Worm (Caenorhabditis elegans): ENCODE measurements around the gene F58H1.7.

F58H1.7 gene

ce11 chrV:11960084-11960830 lies 4.4 kb downstream of the F58H1.7 start:
- no peak for TF ChIP-seq cebp-1 (GFP tag; IDR thresholded peaks at IDR 0.05)
- no peak for TF ChIP-seq cebp-1 (tag; optimal IDR thresholded peaks at IDR 0.05)
- no peak for TF ChIP-seq hlh-12 (tag; optimal IDR thresholded peaks at IDR 0.05)
- TF ChIP-seq mcd-1 (GFP tag; IDR thresholded peaks at IDR 0.05), result no peak
- TF ChIP-seq lin-26 (GFP tag; IDR thresholded peaks at IDR 0.05), result no peak
- no peak for TF ChIP-seq F55B11.4 (tag; optimal IDR thresholded peaks at IDR 0.05; ENCODE audit: borderline replicate concordance, insufficient read depth)
- TF ChIP-seq ztf-3 (GFP tag; optimal IDR thresholded peaks at IDR 0.05), result no peak
- no peak for TF ChIP-seq ztf-18 (tag; optimal IDR thresholded peaks at IDR 0.05)
- no peak for TF ChIP-seq cebp-2 (GFP tag; IDR thresholded peaks at IDR 0.05)
- TF ChIP-seq snpc-1.3 (tag; optimal IDR thresholded peaks at IDR 0.05; ENCODE audit: insufficient read depth), result no peak
- TF ChIP-seq efl-1 (GFP tag; optimal IDR thresholded peaks at IDR 0.05), result no peak
- no peak for TF ChIP-seq attf-5 (GFP tag; optimal IDR thresholded peaks at IDR 0.05)
- no peak for TF ChIP-seq tbp1 (GFP tag; optimal IDR thresholded peaks at IDR 0.05)
- TF ChIP-seq repo-1 (tag; optimal IDR thresholded peaks at IDR 0.05), result no peak
- no peak for TF ChIP-seq akir-1 (GFP tag; optimal IDR thresholded peaks at IDR 0.05)
- TF ChIP-seq hrde-1 (tag; optimal IDR thresholded peaks at IDR 0.05; ENCODE audit: borderline replicate concordance), result no peak
- no peak for TF ChIP-seq T26A5.8 (tag; optimal IDR thresholded peaks at IDR 0.05)
- TF ChIP-seq snpc-1.1 (tag; optimal IDR thresholded peaks at IDR 0.05; ENCODE audit: insufficient read depth), result no peak

DNA sequence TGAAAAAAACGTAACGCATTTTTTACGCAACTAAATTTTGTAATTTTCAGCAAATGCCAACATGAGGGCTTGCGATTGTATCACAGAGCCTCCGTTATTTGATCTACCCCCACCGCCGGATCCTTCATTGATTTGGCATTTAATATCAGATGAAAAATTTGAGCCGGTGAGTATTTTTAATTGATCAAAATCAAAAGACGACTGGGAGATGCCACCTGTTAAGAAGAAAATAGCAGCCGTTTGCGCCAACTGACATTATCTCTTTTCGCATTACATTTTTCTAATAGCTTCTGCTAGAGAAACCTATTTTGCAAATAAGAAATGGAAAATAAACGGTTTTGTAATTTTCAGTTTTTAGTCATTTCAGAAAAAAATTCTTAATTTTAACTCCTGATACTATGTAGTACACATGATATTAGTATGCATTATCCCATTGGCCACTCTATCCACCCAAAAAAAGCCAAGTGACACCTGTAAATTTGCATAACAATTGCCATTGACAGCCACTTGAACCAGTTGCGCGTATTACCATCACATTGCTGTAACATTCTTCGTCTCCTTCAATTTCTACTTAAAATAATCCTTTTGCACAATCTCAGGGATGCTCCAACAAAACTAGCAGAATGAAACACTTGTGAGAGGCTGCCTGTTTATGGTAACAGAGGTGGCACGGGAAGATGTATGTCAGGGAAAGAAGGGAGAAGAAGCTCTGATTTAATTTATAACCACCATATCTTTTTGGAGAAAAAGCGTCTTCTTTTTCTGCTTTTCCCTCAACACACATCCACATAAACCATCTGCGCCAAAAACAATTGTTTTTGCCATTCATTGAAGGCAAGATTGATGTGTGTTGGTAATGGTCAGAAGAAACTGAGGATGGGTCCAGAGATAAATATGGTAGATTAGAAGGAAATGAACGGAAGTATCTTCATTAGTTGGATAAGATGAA lies 6.0 kb downstream of the F58H1.7 start, which contains the start of gene F58H1.5:
Gene F58H1.5 (plus strand): TSS at position 51 of the 949 bp plus-strand sequence.
- no peak for TF ChIP-seq lir-1 (GFP tag; conservative IDR thresholded peaks at IDR 0.05)
- TF ChIP-seq snpc-1.3 (tag; optimal IDR thresholded peaks at IDR 0.05; ENCODE audit: insufficient read depth), result no peak
- TF ChIP-seq nhr-90 (tag; optimal IDR thresholded peaks at IDR 0.05), result no peak

ce11 chrV:11955617-11956016 lies 9.0 kb downstream of the F58H1.7 start:
- TF ChIP-seq Y95B8A.8 (GFP tag; IDR thresholded peaks at IDR 0.05), result no peak
- TF ChIP-seq gei-17 (GFP tag; optimal IDR thresholded peaks at IDR 0.05), result no peak
- TF ChIP-seq pbrm-1 (GFP tag; IDR thresholded peaks at IDR 0.05), result no peak
- TF ChIP-seq snpc-3.4 (tag; optimal IDR thresholded peaks at IDR 0.05), result no peak
- TF ChIP-seq B0035.1 (tag; optimal IDR thresholded peaks at IDR 0.05), result no peak
- TF ChIP-seq tlf-1 (GFP tag; optimal IDR thresholded peaks at IDR 0.05), result no peak
- no peak for TF ChIP-seq Y79H2A.3 (GFP tag; conservative IDR thresholded peaks at IDR 0.05)
- TF ChIP-seq die-1 (tag; optimal IDR thresholded peaks at IDR 0.05), result no peak
- TF ChIP-seq lin-40 (tag; optimal IDR thresholded peaks at IDR 0.05), result no peak
- TF ChIP-seq somi-1 (GFP tag; optimal IDR thresholded peaks at IDR 0.05), result no peak
- no peak for TF ChIP-seq efl-1 (GFP tag; optimal IDR thresholded peaks at IDR 0.05)
- no peak for TF ChIP-seq cebp-2 (GFP tag; IDR thresholded peaks at IDR 0.05)
- TF ChIP-seq lsl-1 (GFP tag; optimal IDR thresholded peaks at IDR 0.05), result no peak
